Fruit fly (Drosophila melanogaster) S2 (cell line): ENCODE measurements around the gene Sfp24Bb.

ENCODE experiments used
- CG8478 ChIP-seq: fragments of >200 bp; optimal IDR thresholded peaks from 2 replicates; lab custom pipeline; 2018
- CTCF ChIP-seq, 2 experiments: fragments of >200 bp; optimal IDR thresholded peaks; 2 replicates each; lab custom pipeline; 2018

The Sfp24Bb gene

dm6 chr2L:3657349-3658142 lies 12.0 kb downstream of the Sfp24Bb start:
- peak; percentile 98 to 99 for TF ChIP-seq CTCF (optimal IDR thresholded peaks at IDR 0.05; lab: Kevin White, UChicago)
- no peak for TF ChIP-seq CG8478 (lab: Kevin White, UChicago)

DNA sequence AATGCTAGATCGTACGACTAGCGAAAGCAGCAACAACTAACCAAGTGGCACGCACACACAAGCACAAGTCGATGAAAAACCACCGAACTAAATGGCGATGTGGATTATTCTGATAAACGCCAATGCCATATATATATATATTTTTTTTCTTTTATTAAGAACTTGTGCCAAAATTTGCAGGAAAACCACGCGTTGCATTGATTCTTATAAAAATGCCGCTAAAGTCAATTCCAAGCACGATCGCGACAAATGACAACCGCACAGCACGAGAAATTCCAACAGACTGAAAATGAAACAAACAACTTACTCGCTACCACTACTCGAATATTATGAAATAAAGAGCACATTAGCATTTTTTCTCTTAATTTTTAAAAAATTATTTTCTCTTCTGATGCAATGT lies 12.9 kb downstream of the Sfp24Bb start, which contains the start of gene for:
Gene for, minus strand, starts transcription at position 287 of the 400 bp plus-strand sequence.
- TF ChIP-seq CG8478 (lab: Kevin White, UChicago) (no peak), CTCF (optimal IDR thresholded peaks at IDR 0.05; lab: Kevin White, UChicago) (no peak)

dm6 chr2L:3655698-3656105 lies 13.9 kb downstream of the Sfp24Bb start:
- TF ChIP-seq CTCF (optimal IDR thresholded peaks at IDR 0.05; lab: Kevin White, UChicago) = no peak
- TF ChIP-seq CG8478 (lab: Kevin White, UChicago) = no peak

DNA sequence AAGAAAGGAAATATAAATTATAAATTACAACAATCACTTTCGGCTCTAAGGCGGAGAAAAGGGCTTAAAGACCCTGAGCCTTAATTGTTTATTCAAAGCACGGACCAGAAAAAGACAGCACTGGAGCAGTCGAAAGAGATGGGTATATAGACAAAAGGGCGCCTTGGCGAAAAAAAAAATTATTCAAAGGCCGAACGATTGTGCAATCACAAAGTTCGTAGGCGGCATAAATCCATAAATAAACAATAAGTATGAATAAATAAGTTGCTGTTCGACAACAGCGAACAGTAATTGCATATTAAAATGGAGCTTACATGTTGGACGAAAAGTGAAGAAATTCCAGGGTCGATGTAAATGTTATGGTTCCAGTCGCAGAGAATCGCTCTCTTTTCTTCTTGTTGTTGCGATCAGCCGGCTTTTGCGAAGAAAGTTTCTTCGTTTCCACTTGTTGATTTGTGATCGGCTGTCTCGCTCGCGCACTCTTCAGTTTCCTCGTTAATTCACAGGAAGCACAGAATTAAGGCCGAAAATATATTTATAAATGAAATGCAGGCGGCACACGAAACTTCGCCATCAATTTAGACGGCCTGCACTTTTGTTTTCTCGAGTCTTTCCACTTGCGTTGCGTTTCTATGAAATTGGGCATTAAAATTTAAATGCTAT lies 14.5 kb downstream of the Sfp24Bb start:
- TF ChIP-seq CTCF (optimal IDR thresholded peaks at IDR 0.05; lab: Kevin White, UChicago) (no peak), CG8478 (lab: Kevin White, UChicago) (no peak)

DNA sequence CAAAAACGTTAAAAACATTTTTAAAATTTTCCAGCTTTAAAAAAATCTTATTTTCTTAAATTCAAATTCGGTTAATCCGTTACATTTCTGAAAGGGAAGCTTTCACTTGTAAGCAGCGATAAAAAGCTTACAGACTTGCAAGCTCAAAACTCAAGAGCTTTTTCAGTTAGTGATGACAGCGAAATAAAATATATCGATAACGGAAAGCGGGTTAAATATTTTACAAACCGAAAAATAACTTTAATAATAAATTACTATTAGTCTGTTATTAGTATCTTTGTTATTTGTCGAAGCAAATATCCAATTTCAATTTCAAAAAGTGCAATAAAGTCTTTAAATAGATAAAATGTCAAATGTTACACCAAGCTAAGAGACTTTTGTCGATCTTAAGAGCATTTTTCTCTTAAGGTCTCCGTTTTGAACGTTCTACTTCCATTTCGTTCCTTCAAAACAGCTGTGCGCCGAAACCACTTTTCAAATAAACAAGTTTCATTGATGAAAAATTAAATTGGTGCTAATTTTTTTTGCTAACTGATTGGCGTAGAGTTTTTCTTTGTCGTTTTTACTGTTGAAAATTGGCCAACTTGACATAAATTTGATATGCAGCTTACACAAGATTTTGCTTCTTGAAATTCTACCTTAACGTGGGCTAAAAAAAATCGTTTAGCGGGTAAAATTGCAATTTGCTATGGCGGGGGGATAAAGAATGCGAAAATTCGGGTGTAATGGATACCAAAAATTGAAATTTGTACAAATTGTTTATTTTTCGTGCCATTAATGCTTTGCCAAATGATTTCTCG lies 21.2 kb downstream of the Sfp24Bb start:
- TF ChIP-seq CG8478 (lab: Kevin White, UChicago) = no peak

- TF ChIP-seq CTCF (optimal IDR thresholded peaks at IDR 0.05; lab: Kevin White, UChicago) (no peak), CG8478 (lab: Kevin White, UChicago) (no peak)
Observed at dm6 chr2L:3647521-3648172, 21.9 kb downstream of the Sfp24Bb start.

- TF ChIP-seq CTCF (optimal IDR thresholded peaks at IDR 0.05; lab: Kevin White, UChicago) (no peak), CG8478 (lab: Kevin White, UChicago) (no peak)
Observed at dm6 chr2L:3646041-3646440, 23.5 kb downstream of the Sfp24Bb start.

- TF ChIP-seq CTCF (optimal IDR thresholded peaks at IDR 0.05; lab: Kevin White, UChicago) (no peak), CG8478 (lab: Kevin White, UChicago) (no peak)
Observed at dm6 chr2L:3645339-3645738, 24.2 kb downstream of the Sfp24Bb start.

DNA sequence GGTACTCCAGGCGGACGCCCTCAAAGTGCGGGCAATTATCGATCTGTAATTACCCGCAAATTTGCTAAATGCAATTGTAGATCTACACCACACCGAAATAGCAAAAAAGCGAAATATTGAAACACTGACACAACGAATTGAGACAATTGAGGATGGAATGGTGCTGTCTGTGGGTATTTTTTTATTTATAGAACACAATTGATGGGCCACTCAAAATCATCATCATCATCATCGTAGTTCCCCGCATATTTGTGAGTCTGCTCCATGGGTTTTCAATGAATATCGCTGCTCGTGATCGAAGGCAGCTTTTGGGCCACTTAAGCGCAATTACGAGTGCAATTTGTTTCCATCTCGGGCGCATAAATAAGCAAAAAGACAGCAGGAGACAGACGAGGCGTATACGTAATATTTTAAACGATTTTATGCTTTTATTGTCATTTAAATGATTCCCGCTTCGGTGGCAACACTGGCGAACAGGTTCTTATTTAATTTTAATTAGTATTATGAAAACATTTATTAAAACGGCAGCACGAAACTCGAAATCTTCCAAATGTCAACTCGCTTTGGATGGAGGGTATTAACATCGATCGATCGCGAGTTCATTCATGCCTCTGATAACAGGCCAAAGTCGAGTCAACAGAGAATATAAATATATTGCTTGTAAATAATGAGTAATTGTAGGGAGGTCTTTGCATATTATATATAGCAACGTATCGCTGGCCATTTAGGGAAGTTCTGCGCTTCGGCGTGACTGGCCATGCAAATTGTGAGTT lies 27.2 kb downstream of the Sfp24Bb start:
- TF ChIP-seq CTCF (optimal IDR thresholded peaks at IDR 0.05; lab: Kevin White, UChicago) (no peak), CG8478 (lab: Kevin White, UChicago) (no peak)

- no peak for TF ChIP-seq CG8478 (lab: Kevin White, UChicago)
- no peak for TF ChIP-seq CTCF (optimal IDR thresholded peaks at IDR 0.05; lab: Kevin White, UChicago)
Observed at dm6 chr2L:3640952-3641351, 28.6 kb downstream of the Sfp24Bb start.

DNA sequence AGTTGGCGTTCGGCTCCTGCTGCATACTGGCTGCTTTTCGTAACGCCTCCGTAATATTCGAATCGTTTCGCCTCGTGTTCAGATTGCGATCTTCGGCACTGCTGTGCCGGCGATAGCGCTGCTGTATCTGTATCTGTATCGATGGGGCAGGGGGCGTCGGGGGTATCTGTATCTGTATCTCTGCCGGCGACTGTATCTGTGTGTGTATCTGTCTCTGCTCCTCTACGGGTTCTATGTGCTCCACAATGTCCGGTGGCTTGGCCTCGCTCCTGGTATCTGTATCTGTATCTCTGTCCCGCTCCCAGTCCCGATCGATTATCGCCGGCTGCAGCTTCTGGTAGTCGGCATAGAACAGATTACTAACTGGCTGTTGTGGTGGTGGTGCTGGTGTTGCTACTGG lies 29.7 kb downstream of the Sfp24Bb start:
- no peak for TF ChIP-seq CG8478 (lab: Kevin White, UChicago)
- no peak for TF ChIP-seq CTCF (optimal IDR thresholded peaks at IDR 0.05; lab: Kevin White, UChicago)

DNA sequence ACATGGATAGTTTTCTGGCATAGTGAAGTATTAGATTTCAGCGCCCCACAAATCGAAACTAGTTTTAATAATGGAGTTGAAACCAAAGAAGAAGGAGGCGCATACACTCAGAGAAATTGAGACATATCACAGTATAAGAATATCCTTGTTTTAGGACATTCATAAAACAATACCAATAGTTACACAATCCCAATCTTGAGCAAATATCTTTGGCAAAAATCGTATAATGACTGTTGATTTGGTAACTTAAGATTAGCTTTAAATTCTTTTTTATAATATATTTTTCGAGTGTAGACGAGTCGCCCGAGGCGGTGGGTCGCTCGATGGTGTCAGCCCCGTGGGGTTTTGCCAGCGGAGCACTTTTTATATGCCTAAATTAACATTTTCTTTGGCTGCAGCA lies 34.1 kb downstream of the Sfp24Bb start:
- TF ChIP-seq CTCF (optimal IDR thresholded peaks at IDR 0.05; lab: Kevin White, UChicago) (no peak), CG8478 (lab: Kevin White, UChicago) (no peak)

DNA sequence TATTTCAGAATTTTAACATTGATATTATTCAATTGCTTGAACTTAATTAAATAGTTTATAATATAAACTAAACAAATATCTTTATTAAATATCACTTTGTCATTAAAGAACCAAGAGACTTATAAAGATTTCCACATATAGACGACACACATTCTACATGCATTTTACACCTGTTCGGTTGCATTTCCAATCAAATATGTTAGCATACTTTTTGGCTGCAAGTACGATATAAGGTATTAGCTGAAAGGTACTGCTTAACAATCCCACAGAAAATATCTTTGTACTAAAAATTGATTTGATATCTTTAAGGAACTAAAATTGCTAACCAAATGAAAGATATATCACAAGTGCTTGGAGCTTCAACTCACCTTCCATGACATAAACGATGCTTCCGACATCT lies 35.7 kb downstream of the Sfp24Bb start:
- TF ChIP-seq CTCF (optimal IDR thresholded peaks at IDR 0.05; lab: Kevin White, UChicago) = peak; percentile 30 to 66
- TF ChIP-seq CG8478 (lab: Kevin White, UChicago) = no peak
